Fruit fly (Drosophila melanogaster) whole organism, embryonic: ENCODE results near the gene BCAS2.

Experiments used
- Ada2b ChIP-seq: fragments of 200-800 bp; sonication (Bioruptor generic); IDR thresholded peaks from 2 replicates; pipeline ENCODE4 v1.3.6; 2022; ENCODE audit warnings: missing biosample characterization, missing genetic modification characterization
- Aef1 ChIP-seq: fragments of 200-800 bp; sonication (Bioruptor generic); IDR thresholded peaks from 3 replicates; pipeline ENCODE4 v1.3.6; 2022; ENCODE audit warnings: missing biosample characterization, missing genetic modification characterization
- CG10274 ChIP-seq: fragments of 200-800 bp; sonication (Bioruptor generic); optimal IDR thresholded peaks from 3 replicates; lab custom pipeline; 2017; ENCODE audit warnings: missing biosample characterization, mild to moderate bottlenecking, missing genetic modification characterization
- CG11093 ChIP-seq: fragments of 200-800 bp; sonication (Bioruptor generic); IDR thresholded peaks from 3 replicates; pipeline ENCODE4 v1.3.6; 2022; ENCODE audit warnings: missing biosample characterization, missing genetic modification characterization
- CG11456 ChIP-seq: fragments of 200-800 bp; sonication (Bioruptor generic); IDR thresholded peaks from 3 replicates; pipeline ENCODE4 v1.3.6; 2022; ENCODE audit warnings: missing biosample characterization, missing genetic modification characterization
- CG12769 ChIP-seq: fragments of 200-800 bp; sonication (Bioruptor generic); optimal IDR thresholded peaks from 2 replicates; lab custom pipeline; 2019; ENCODE audit warnings: missing biosample characterization, mild to moderate bottlenecking, missing genetic modification characterization, moderate library complexity
- CG13624 ChIP-seq: fragments of 200-800 bp; sonication (Bioruptor generic); optimal IDR thresholded peaks from 2 replicates; lab custom pipeline; 2016; ENCODE audit warnings: missing biosample characterization, missing genetic modification characterization
- CG15269 ChIP-seq: fragments of 200-800 bp; sonication (Bioruptor generic); optimal IDR thresholded peaks from 2 replicates; lab custom pipeline; 2018; ENCODE audit warnings: missing biosample characterization, mild to moderate bottlenecking, missing genetic modification characterization, moderate library complexity
- CG15479 ChIP-seq: fragments of 200-800 bp; sonication (Bioruptor generic); optimal IDR thresholded peaks from 3 replicates; lab custom pipeline; 2019; ENCODE audit warnings: missing biosample characterization, mild to moderate bottlenecking, missing genetic modification characterization, moderate library complexity
- CG1603 ChIP-seq: fragments of 200-800 bp; sonication (Bioruptor generic); optimal IDR thresholded peaks from 2 replicates; lab custom pipeline; 2019; ENCODE audit warnings: missing biosample characterization, mild to moderate bottlenecking, missing genetic modification characterization, moderate library complexity
- CG16863 ChIP-seq: fragments of 200-800 bp; sonication (Bioruptor generic); optimal IDR thresholded peaks from 3 replicates; lab custom pipeline; 2016; ENCODE audit warnings: missing biosample characterization, missing genetic modification characterization
- CG30403 ChIP-seq: fragments of 200-800 bp; sonication (Bioruptor generic); optimal IDR thresholded peaks from 3 replicates; lab custom pipeline; 2016; ENCODE audit warnings: missing biosample characterization, missing genetic modification characterization
- CG30431 ChIP-seq: fragments of 200-800 bp; sonication (Bioruptor generic); optimal IDR thresholded peaks from 2 replicates; lab custom pipeline; 2017; ENCODE audit warnings: missing biosample characterization, missing genetic modification characterization
- CG3065 ChIP-seq: fragments of 200-800 bp; sonication (Bioruptor generic); optimal IDR thresholded peaks from 2 replicates; lab custom pipeline; 2016; ENCODE audit warnings: missing biosample characterization, missing genetic modification characterization
- CG3163 ChIP-seq: fragments of 200-800 bp; sonication (Bioruptor generic); optimal IDR thresholded peaks from 3 replicates; lab custom pipeline; 2016; ENCODE audit warnings: missing biosample characterization, missing genetic modification characterization
- CG32767 ChIP-seq: fragments of 200-800 bp; sonication (Bioruptor generic); IDR thresholded peaks from 2 replicates; pipeline ENCODE4 v1.3.6; 2022; ENCODE audit warnings: missing biosample characterization, missing genetic modification characterization
- CG3407 ChIP-seq: fragments of 200-800 bp; sonication (Bioruptor generic); optimal IDR thresholded peaks from 2 replicates; lab custom pipeline; 2018; ENCODE audit warnings: missing biosample characterization, mild to moderate bottlenecking, missing genetic modification characterization
- CG34376 ChIP-seq: fragments of 200-800 bp; sonication (Bioruptor generic); optimal IDR thresholded peaks from 2 replicates; lab custom pipeline; 2018; ENCODE audit warnings: missing biosample characterization, mild to moderate bottlenecking, missing genetic modification characterization
- CG4424 ChIP-seq: fragments of 200-800 bp; sonication (Bioruptor generic); optimal IDR thresholded peaks from 3 replicates; lab custom pipeline; 2016; ENCODE audit warnings: missing biosample characterization, missing genetic modification characterization
- CG5245 ChIP-seq: fragments of 200-800 bp; sonication (Bioruptor generic); optimal IDR thresholded peaks from 3 replicates; lab custom pipeline; 2016; ENCODE audit warnings: missing biosample characterization, missing genetic modification characterization
- CG6272 ChIP-seq: fragments of 200-800 bp; sonication (Bioruptor generic); IDR thresholded peaks from 2 replicates; pipeline ENCODE4 v1.3.6; 2022; ENCODE audit warnings: missing biosample characterization, missing genetic modification characterization
- CG7357 ChIP-seq: fragments of 200-800 bp; sonication (Bioruptor generic); IDR thresholded peaks from 3 replicates; pipeline ENCODE4 v1.3.6; 2022; ENCODE audit warnings: missing biosample characterization, missing genetic modification characterization
- CG7556 ChIP-seq: fragments of 200-800 bp; sonication (Bioruptor generic); optimal IDR thresholded peaks from 2 replicates; lab custom pipeline; 2017; ENCODE audit warnings: missing biosample characterization, mild to moderate bottlenecking, missing genetic modification characterization
- CG7786 ChIP-seq: fragments of 200-800 bp; sonication (Bioruptor generic); optimal IDR thresholded peaks from 2 replicates; lab custom pipeline; 2016; ENCODE audit warnings: missing biosample characterization, missing genetic modification characterization
- CG9797 ChIP-seq: fragments of 200-800 bp; sonication (Bioruptor generic); optimal IDR thresholded peaks from 3 replicates; lab custom pipeline; 2018; ENCODE audit warnings: missing biosample characterization, mild to moderate bottlenecking, missing genetic modification characterization
- D19A ChIP-seq: fragments of 200-800 bp; optimal IDR thresholded peaks from 3 replicates; lab custom pipeline; 2019; ENCODE audit warnings: missing biosample characterization, mild to moderate bottlenecking, missing genetic modification characterization, moderate library complexity
- Dref ChIP-seq: fragments of 200-800 bp; sonication (Bioruptor generic); IDR thresholded peaks from 2 replicates; pipeline ENCODE4 v1.3.6; 2022; ENCODE audit warnings: missing biosample characterization, missing genetic modification characterization
- ERR ChIP-seq: fragments of 200-800 bp; sonication (Bioruptor generic); optimal IDR thresholded peaks from 2 replicates; lab custom pipeline; 2016; ENCODE audit warnings: missing biosample characterization, missing genetic modification characterization
- Ets65A ChIP-seq: fragments of 200-800 bp; sonication (Bioruptor generic); peaks from one replicate; lab custom pipeline; 2016; ENCODE audit warnings: missing biosample characterization, missing genetic modification characterization
- Hmx ChIP-seq: fragments of 200-800 bp; sonication (Bioruptor generic); optimal IDR thresholded peaks from 2 replicates; lab custom pipeline; 2016; ENCODE audit warnings: missing biosample characterization, missing genetic modification characterization
- Hsf ChIP-seq: fragments of 200-800 bp; sonication (Bioruptor generic); optimal IDR thresholded peaks from 3 replicates; lab custom pipeline; 2016; ENCODE audit warnings: missing biosample characterization, missing genetic modification characterization
- Jarid2 ChIP-seq: fragments of 200-800 bp; sonication (Bioruptor generic); optimal IDR thresholded peaks from 3 replicates; lab custom pipeline; 2017; ENCODE audit warnings: mild to moderate bottlenecking, missing biosample characterization, missing genetic modification reagents, missing genetic modification characterization
- Mes4 ChIP-seq: fragments of 200-800 bp; sonication (Bioruptor generic); optimal IDR thresholded peaks from 2 replicates; lab custom pipeline; 2016; ENCODE audit warnings: missing biosample characterization, missing genetic modification characterization
- NC2β ChIP-seq: fragments of 200-800 bp; sonication (Bioruptor generic); optimal IDR thresholded peaks from 2 replicates; lab custom pipeline; 2016; ENCODE audit warnings: missing biosample characterization, missing genetic modification characterization
- NK7.1 ChIP-seq: fragments of 200-800 bp; sonication (Bioruptor generic); optimal IDR thresholded peaks from 3 replicates; lab custom pipeline; 2016; ENCODE audit warnings: missing biosample characterization, missing genetic modification characterization
- Opbp ChIP-seq: fragments of 200-800 bp; sonication (Bioruptor generic); IDR thresholded peaks from 3 replicates; pipeline ENCODE4 v1.3.6; 2022; ENCODE audit warnings: missing biosample characterization, missing genetic modification characterization; ENCODE audit not compliant: partially characterized antibody
- Sox100B ChIP-seq: fragments of 200-800 bp; sonication (Bioruptor generic); optimal IDR thresholded peaks from 3 replicates; lab custom pipeline; 2018; ENCODE audit warnings: missing biosample characterization, mild to moderate bottlenecking, missing genetic modification characterization
- Spps ChIP-seq: fragments of 200-800 bp; sonication (Bioruptor generic); optimal IDR thresholded peaks from 2 replicates; lab custom pipeline; 2018; ENCODE audit warnings: missing biosample characterization, mild to moderate bottlenecking, missing genetic modification characterization
- bbx ChIP-seq: fragments of 200-800 bp; sonication (Bioruptor generic); IDR thresholded peaks from 2 replicates; pipeline ENCODE4 v1.3.6; 2022; ENCODE audit warnings: missing biosample characterization, missing genetic modification characterization; ENCODE audit not compliant: partially characterized antibody
- crc ChIP-seq: fragments of 200-800 bp; sonication (Bioruptor generic); optimal IDR thresholded peaks from 2 replicates; lab custom pipeline; 2016; ENCODE audit warnings: missing biosample characterization, missing genetic modification characterization
- da ChIP-seq: fragments of 200-800 bp; sonication (Bioruptor generic); optimal IDR thresholded peaks from 2 replicates; lab custom pipeline; 2016; ENCODE audit warnings: missing biosample characterization, missing genetic modification characterization
- dmrt11E ChIP-seq: fragments of 200-800 bp; sonication (Bioruptor generic); optimal IDR thresholded peaks from 3 replicates; lab custom pipeline; 2018; ENCODE audit warnings: missing biosample characterization, mild to moderate bottlenecking, missing genetic modification characterization, moderate library complexity
- esg ChIP-seq: fragments of 200-800 bp; sonication (Bioruptor generic); conservative IDR thresholded peaks from 2 replicates; pipeline ENCODE4 v1.3.6; 2022; ENCODE audit warnings: missing biosample characterization, missing genetic modification characterization
- hbn ChIP-seq: fragments of 200-800 bp; sonication (Bioruptor generic); IDR thresholded peaks from 2 replicates; pipeline ENCODE4 v1.3.6; 2022; ENCODE audit warnings: missing biosample characterization, missing genetic modification characterization; ENCODE audit not compliant: partially characterized antibody
- lilli ChIP-seq: fragments of 200-800 bp; sonication (Bioruptor generic); optimal IDR thresholded peaks from 3 replicates; lab custom pipeline; 2016; ENCODE audit warnings: missing biosample characterization, missing genetic modification characterization
- ro ChIP-seq: fragments of 200-800 bp; sonication (Bioruptor generic); IDR thresholded peaks from 2 replicates; pipeline ENCODE4 v1.3.6; 2022; ENCODE audit warnings: missing biosample characterization, missing genetic modification characterization
- sens ChIP-seq: fragments of 200-800 bp; sonication (Bioruptor generic); peaks from one replicate; lab custom pipeline; 2016; ENCODE audit warnings: missing biosample characterization, missing genetic modification characterization
- sob ChIP-seq: fragments of 200-800 bp; sonication (Bioruptor generic); IDR thresholded peaks from 2 replicates; pipeline ENCODE4 v1.3.6; 2022; ENCODE audit warnings: missing biosample characterization, missing genetic modification characterization
- stc ChIP-seq: fragments of 200-800 bp; sonication (Bioruptor generic); IDR thresholded peaks from 2 replicates; pipeline ENCODE4 v1.3.6; 2022; ENCODE audit warnings: missing biosample characterization, missing genetic modification characterization
- tx ChIP-seq: fragments of 200-800 bp; sonication (Bioruptor generic); optimal IDR thresholded peaks from 2 replicates; lab custom pipeline; 2016; ENCODE audit warnings: missing biosample characterization, missing genetic modification characterization
- unc-4 ChIP-seq: fragments of 200-800 bp; sonication (Bioruptor generic); IDR thresholded peaks from 2 replicates; pipeline ENCODE4 v1.3.6; 2022; ENCODE audit warnings: missing biosample characterization, missing genetic modification characterization; ENCODE audit not compliant: partially characterized antibody

Gene BCAS2

DNA sequence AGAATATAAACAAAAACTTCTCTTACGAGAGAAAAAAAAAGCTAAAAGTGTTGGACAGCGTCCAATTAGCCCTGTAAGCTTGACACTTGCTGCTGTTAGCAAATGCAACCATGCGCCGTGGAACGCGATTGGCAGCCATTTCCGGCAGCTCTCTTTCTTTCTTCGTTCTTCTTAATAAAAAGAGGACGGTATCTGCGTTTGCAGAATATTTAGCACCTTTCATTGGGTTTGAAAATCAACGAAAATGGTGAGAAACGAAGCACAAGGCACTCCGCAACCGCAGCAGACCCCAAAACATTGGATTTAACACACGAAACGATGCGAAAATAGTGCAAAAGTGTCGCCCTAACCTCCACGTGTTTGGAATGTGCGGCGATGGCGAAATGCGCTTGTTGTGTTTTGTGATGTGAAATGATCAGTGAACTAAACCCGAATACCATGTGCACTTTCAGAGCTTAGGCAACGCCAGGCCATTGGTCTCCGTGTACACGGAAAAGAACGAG lies 568 bp upstream of the BCAS2 start, which contains the start of gene RpL4 (continued):
- TF ChIP-seq CG13624 (GFP tag; lab: Kevin White, UChicago): peak; percentile 86
- peak; percentile 40 for TF ChIP-seq da
- TF ChIP-seq unc-4 (GFP tag; lab: Robert Waterston, UW): no peak
- peak; percentile 76 for TF ChIP-seq CG5245 (GFP tag; lab: Kevin White, UChicago)
- TF ChIP-seq CG6272 (GFP tag; lab: Robert Waterston, UW): peak; percentile 52
- peak; percentile 67 for TF ChIP-seq CG7556
- peak; percentile 85 for TF ChIP-seq CG3407 (GFP tag; lab: Kevin White, UChicago)
- peak; percentile 71 for TF ChIP-seq stc
- TF ChIP-seq CG7357 (GFP tag; lab: Robert Waterston, UW): no peak
- peak; percentile 93 for TF ChIP-seq Mes4 (GFP tag; lab: Kevin White, UChicago)
- peak; percentile 60 for TF ChIP-seq CG3163 (GFP tag; lab: Kevin White, UChicago)
- peak; percentile 27; the same call in 1 of the 2 replicates for TF ChIP-seq bbx
- TF ChIP-seq CG4424 (GFP tag; lab: Kevin White, UChicago): peak; percentile 78
- peak; percentile 79 for TF ChIP-seq CG1603 (tag; lab: Kevin White, UChicago)
- no peak for TF ChIP-seq Spps
- TF ChIP-seq CG30403 (GFP tag; lab: Kevin White, UChicago): peak; percentile 60
- peak; percentile 79 for TF ChIP-seq dmrt11E (tag; lab: Kevin White, UChicago)
- TF ChIP-seq Ets65A (GFP tag; lab: Kevin White, UChicago): peak; percentile 98
- TF ChIP-seq sens (GFP tag; lab: Kevin White, UChicago): peak; percentile 97
- peak; percentile 81 for TF ChIP-seq CG10274 (GFP tag; lab: Kevin White, UChicago)
- no peak for TF ChIP-seq ro (GFP tag; lab: Robert Waterston, UW)
- no peak for TF ChIP-seq CG11093 (GFP tag; lab: Robert Waterston, UW)
- TF ChIP-seq Hsf (GFP tag; lab: Kevin White, UChicago): peak; percentile 80
- peak; percentile 41; the same call in 1 of the 2 replicates for TF ChIP-seq Dref (GFP tag; lab: Robert Waterston, UW)
- peak; percentile 56 for TF ChIP-seq CG7786
- TF ChIP-seq D19A (tag; lab: Kevin White, UChicago): peak; percentile 7
- TF ChIP-seq Hmx (GFP tag; lab: Kevin White, UChicago): peak; percentile 8
- TF ChIP-seq Aef1 (GFP tag; lab: Robert Waterston, UW): 0 out of 3 replicates have a peak, but pooled peaks have one; percentile 21
- TF ChIP-seq tx (GFP tag; lab: Kevin White, UChicago): peak; percentile 40
- no peak for TF ChIP-seq ERR
- TF ChIP-seq CG34376 (GFP tag; lab: Kevin White, UChicago): peak; percentile 93
- peak; percentile 76 for TF ChIP-seq CG30431 (GFP tag; lab: Kevin White, UChicago)
- TF ChIP-seq sob (GFP tag; lab: Robert Waterston, UW): peak; percentile 81
- peak; percentile 81 for TF ChIP-seq CG15269 (tag; lab: Kevin White, UChicago)
- TF ChIP-seq CG11456 (GFP tag; lab: Robert Waterston, UW): peak; percentile 90
- no peak for TF ChIP-seq hbn (GFP tag; lab: Robert Waterston, UW)
- TF ChIP-seq Opbp (GFP tag; lab: Robert Waterston, UW): 0 out of 3 replicates have a peak, but pooled peaks have one; percentile 31
- TF ChIP-seq NK7.1 (GFP tag; lab: Kevin White, UChicago): peak; percentile 57
- TF ChIP-seq CG12769 (tag; lab: Kevin White, UChicago): no peak
- peak; percentile 28; the same call in 1 of the 2 replicates for TF ChIP-seq esg (GFP tag; lab: Robert Waterston, UW)
- TF ChIP-seq CG3065: peak; percentile 68
- peak; percentile 75 for TF ChIP-seq crc
- peak; percentile 61 for TF ChIP-seq CG16863 (GFP tag; lab: Kevin White, UChicago)
- peak; percentile 87 for TF ChIP-seq Sox100B (GFP tag; lab: Kevin White, UChicago)
- 0 out of 2 replicates have a peak, but pooled peaks have one; percentile 54 for TF ChIP-seq CG32767 (GFP tag; lab: Robert Waterston, UW)
- peak; percentile 27 for TF ChIP-seq CG9797 (GFP tag; lab: Kevin White, UChicago)
- peak; percentile 76 for TF ChIP-seq lilli (GFP tag; lab: Kevin White, UChicago)
- TF ChIP-seq Jarid2: peak; percentile 50
- peak; percentile 35 for TF ChIP-seq CG15479 (GFP tag; lab: Kevin White, UChicago)
- peak; percentile 96 for TF ChIP-seq NC2β (GFP tag; lab: Kevin White, UChicago)
- TF ChIP-seq Ada2b (GFP tag; lab: Robert Waterston, UW): peak; percentile 56; the same call in 1 of the 2 replicates
